Worm (Caenorhabditis elegans) whole organism, late embryonic: ENCODE measurements around the gene ced-7.

Experiments
- F13H6.1 ChIP-seq: sonication (generic microtip); optimal IDR thresholded peaks from 2 replicates; lab custom pipeline; 2016; ENCODE audit warnings: missing genetic modification characterization, missing compliant biosample characterization
- K02D7.2 ChIP-seq: sonication (generic microtip); optimal IDR thresholded peaks from 2 replicates; lab custom pipeline; 2017; ENCODE audit warnings: mild to moderate bottlenecking, missing genetic modification characterization, missing compliant biosample characterization
- K09A11.1 ChIP-seq: sonication (generic microtip); optimal IDR thresholded peaks from 2 replicates; lab custom pipeline; 2017; ENCODE audit warnings: antibody characterized with exemption, mild to moderate bottlenecking, missing genetic modification characterization, missing compliant biosample characterization; ENCODE audit not compliant: insufficient read depth
- T23F11.4 ChIP-seq: fragments of 200-800 bp; sonication (Bioruptor generic); optimal IDR thresholded peaks from 2 replicates; lab custom pipeline; 2018; ENCODE audit warnings: mild to moderate bottlenecking, missing genetic modification characterization, missing compliant biosample characterization
- Y22D7AL.16 ChIP-seq: sonication (generic microtip); optimal IDR thresholded peaks from 2 replicates; lab custom pipeline; 2016; ENCODE audit warnings: missing genetic modification characterization, missing compliant biosample characterization
- ahr-1 ChIP-seq: sonication (generic microtip); optimal IDR thresholded peaks from 2 replicates; lab custom pipeline; 2016; ENCODE audit warnings: missing genetic modification characterization, missing compliant biosample characterization
- ama-1 ChIP-seq: fragments of 150-350 bp; optimal IDR thresholded peaks from 2 replicates; lab custom pipeline; 2014
- ceh-14 ChIP-seq: sonication (generic microtip); optimal IDR thresholded peaks from 2 replicates; lab custom pipeline; 2016; ENCODE audit warnings: missing genotype, missing genetic modification characterization, missing compliant biosample characterization
- ceh-18 ChIP-seq: sonication (generic microtip); optimal IDR thresholded peaks from 2 replicates; lab custom pipeline; 2016; ENCODE audit warnings: missing genetic modification characterization, missing compliant biosample characterization
- ceh-19 ChIP-seq: fragments of 200-800 bp; sonication (Bioruptor generic); optimal IDR thresholded peaks from 2 replicates; lab custom pipeline; 2018; ENCODE audit warnings: mild to moderate bottlenecking, missing genetic modification characterization, missing compliant biosample characterization
- ceh-2 ChIP-seq: sonication (generic microtip); optimal IDR thresholded peaks from 2 replicates; lab custom pipeline; 2016; ENCODE audit warnings: missing genotype, missing genetic modification characterization, missing compliant biosample characterization
- ceh-22 ChIP-seq: sonication (generic microtip); optimal IDR thresholded peaks from 2 replicates; lab custom pipeline; 2017; ENCODE audit warnings: missing biosample characterization, missing genetic modification characterization
- ceh-31 ChIP-seq: sonication (generic microtip); optimal IDR thresholded peaks from 2 replicates; lab custom pipeline; 2016; ENCODE audit warnings: missing genetic modification characterization, missing compliant biosample characterization
- ceh-34 ChIP-seq: sonication (generic microtip); optimal IDR thresholded peaks from 2 replicates; lab custom pipeline; 2016; ENCODE audit warnings: mild to moderate bottlenecking, missing genetic modification characterization, missing compliant biosample characterization
- ceh-45 ChIP-seq: fragments of 200-800 bp; sonication (Bioruptor generic); IDR thresholded peaks from 2 replicates; pipeline ENCODE4 v1.3.6; 2022; ENCODE audit warnings: missing genetic modification reagents, missing genetic modification characterization, missing compliant biosample characterization
- che-1 ChIP-seq: sonication (generic microtip); optimal IDR thresholded peaks from 2 replicates; lab custom pipeline; 2016; ENCODE audit warnings: mild to moderate bottlenecking, missing genetic modification characterization, missing compliant biosample characterization
- dmd-4 ChIP-seq: sonication (generic microtip); optimal IDR thresholded peaks from 2 replicates; lab custom pipeline; 2016; ENCODE audit warnings: borderline replicate concordance, missing genetic modification characterization, missing compliant biosample characterization
- dve-1 ChIP-seq: sonication (generic microtip); optimal IDR thresholded peaks from 2 replicates; lab custom pipeline; 2017; ENCODE audit warnings: antibody characterized with exemption, mild to moderate bottlenecking, missing genetic modification characterization, missing compliant biosample characterization
- elt-2 ChIP-seq: sonication (generic microtip); optimal IDR thresholded peaks from 2 replicates; lab custom pipeline; 2016; ENCODE audit warnings: missing genetic modification reagents, missing genetic modification characterization, missing compliant biosample characterization
- eyg-1 ChIP-seq: sonication (generic microtip); optimal IDR thresholded peaks from 2 replicates; lab custom pipeline; 2016; ENCODE audit warnings: missing genotype, missing genetic modification characterization, missing compliant biosample characterization
- fax-1 ChIP-seq: sonication (generic microtip); optimal IDR thresholded peaks from 2 replicates; lab custom pipeline; 2016; ENCODE audit warnings: missing genotype, missing genetic modification characterization, missing compliant biosample characterization
- fkh-6 ChIP-seq: sonication (generic microtip); optimal IDR thresholded peaks from 2 replicates; lab custom pipeline; 2016; ENCODE audit warnings: missing genetic modification characterization, missing compliant biosample characterization
- hlh-13 ChIP-seq: fragments of 200-800 bp; sonication (Bioruptor generic); optimal IDR thresholded peaks from 2 replicates; lab custom pipeline; 2018; ENCODE audit warnings: mild to moderate bottlenecking, missing genetic modification characterization, missing compliant biosample characterization
- hlh-30 ChIP-seq: sonication (generic microtip); optimal IDR thresholded peaks from 2 replicates; lab custom pipeline; 2017; ENCODE audit warnings: antibody characterized with exemption, missing genetic modification characterization, missing compliant biosample characterization; ENCODE audit not compliant: insufficient read depth
- hlh-6 ChIP-seq: sonication (generic microtip); optimal IDR thresholded peaks from 2 replicates; lab custom pipeline; 2016; ENCODE audit warnings: missing genotype, missing genetic modification characterization, missing compliant biosample characterization
- lim-6 ChIP-seq: sonication (generic microtip); optimal IDR thresholded peaks from 2 replicates; lab custom pipeline; 2016; ENCODE audit warnings: missing genetic modification characterization, missing compliant biosample characterization
- lin-11 ChIP-seq: fragments of 200-800 bp; sonication (Bioruptor generic); optimal IDR thresholded peaks from 2 replicates; lab custom pipeline; 2018; ENCODE audit warnings: mild to moderate bottlenecking, missing genetic modification characterization, missing compliant biosample characterization
- madf-2 ChIP-seq: sonication (generic microtip); optimal IDR thresholded peaks from 2 replicates; lab custom pipeline; 2017; ENCODE audit warnings: missing genetic modification characterization, missing compliant biosample characterization
- nfya-1 ChIP-seq: sonication (generic microtip); optimal IDR thresholded peaks from 2 replicates; lab custom pipeline; 2017; ENCODE audit warnings: missing genetic modification characterization, mild to moderate bottlenecking, missing compliant biosample characterization, antibody characterized with exemption, moderate library complexity
- pat-9 ChIP-seq: fragments of 200-800 bp; sonication (Bioruptor generic); optimal IDR thresholded peaks from 2 replicates; lab custom pipeline; 2018; ENCODE audit warnings: mild to moderate bottlenecking, missing genetic modification characterization, moderate library complexity, missing compliant biosample characterization
- pha-2 ChIP-seq: sonication (generic microtip); optimal IDR thresholded peaks from 2 replicates; lab custom pipeline; 2017; ENCODE audit warnings: mild to moderate bottlenecking, missing genetic modification characterization, missing compliant biosample characterization
- pha-4 ChIP-seq: fragments of 150-350 bp; optimal IDR thresholded peaks from 2 replicates; lab custom pipeline; 2018; ENCODE audit warnings: missing biosample characterization, missing genetic modification reagents, missing genetic modification characterization
- pqm-1 ChIP-seq: sonication (generic microtip); optimal IDR thresholded peaks from 2 replicates; lab custom pipeline; 2016; ENCODE audit warnings: missing genetic modification characterization, missing compliant biosample characterization
- pros-1 ChIP-seq: fragments of 150-350 bp; optimal IDR thresholded peaks from 2 replicates; lab custom pipeline; 2014; ENCODE audit warnings: missing biosample characterization, missing genetic modification reagents, missing genetic modification characterization
- ref-2 ChIP-seq: sonication (generic microtip); optimal IDR thresholded peaks from 2 replicates; lab custom pipeline; 2016; ENCODE audit warnings: missing genetic modification characterization, missing compliant biosample characterization
- tbx-2 ChIP-seq: sonication (generic microtip); optimal IDR thresholded peaks from 2 replicates; lab custom pipeline; 2016; ENCODE audit warnings: missing genetic modification characterization, missing compliant biosample characterization
- tbx-7 ChIP-seq: sonication (generic microtip); optimal IDR thresholded peaks from 2 replicates; lab custom pipeline; 2016; ENCODE audit warnings: missing genotype, missing genetic modification characterization, missing compliant biosample characterization
- ttx-3 ChIP-seq: sonication (generic microtip); optimal IDR thresholded peaks from 2 replicates; lab custom pipeline; 2016; ENCODE audit warnings: missing genetic modification reagents, missing genetic modification characterization, missing compliant biosample characterization
- unc-3 ChIP-seq, 2 experiments: fragments of 200-800 bp in 1 of 2; sonication (Bioruptor generic) in 1 of 2; sonication (generic microtip) in 1 of 2; conservative IDR thresholded peaks in 1 of 2; optimal IDR thresholded peaks in 1 of 2; 2 replicates each; pipeline versions ENCODE4 v1.3.6 to Lab custom; 2016 to 2022; ENCODE audit warnings: missing compliant biosample characterization in 2 of 2, missing genetic modification characterization in 2 of 2, missing genetic modification reagents in 1 of 2
- unc-42 ChIP-seq: sonication (generic microtip); optimal IDR thresholded peaks from 2 replicates; lab custom pipeline; 2016; ENCODE audit warnings: missing genotype, missing genetic modification characterization, missing compliant biosample characterization
- unc-55 ChIP-seq: sonication (generic microtip); optimal IDR thresholded peaks from 2 replicates; lab custom pipeline; 2017; ENCODE audit warnings: missing biosample characterization, missing genetic modification reagents, missing genetic modification characterization
- zip-5 ChIP-seq: sonication (generic microtip); optimal IDR thresholded peaks from 2 replicates; lab custom pipeline; 2016; ENCODE audit warnings: missing genetic modification characterization, missing compliant biosample characterization
- ztf-16 ChIP-seq: sonication (generic microtip); optimal IDR thresholded peaks from 2 replicates; lab custom pipeline; 2017; ENCODE audit warnings: missing genetic modification characterization, missing compliant biosample characterization

The ced-7 gene

DNA sequence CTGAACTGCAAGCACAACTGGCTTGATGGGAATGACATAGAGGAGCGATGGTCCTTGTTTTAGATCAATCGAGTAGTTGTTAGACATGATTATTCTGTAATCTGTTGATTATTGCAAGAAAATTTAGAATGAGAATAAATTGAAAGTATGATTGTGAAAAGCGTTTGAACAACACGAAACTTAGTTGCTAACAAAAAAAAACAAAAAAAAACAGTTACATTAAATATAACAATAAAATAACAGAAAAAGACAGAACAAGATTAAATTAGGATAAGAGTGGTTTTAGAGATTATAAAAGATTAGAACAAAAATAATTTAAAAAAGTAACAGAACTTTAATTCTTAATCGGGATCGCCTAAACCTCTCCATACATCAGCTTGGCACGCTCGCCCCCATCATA, 16.7 kb downstream of the ced-7 start, which contains the start of gene C48B4.9:
TSS of gene C48B4.9 (minus strand) at position 101 of the 400 bp plus-strand sequence.
- no peak for TF ChIP-seq lin-11
- TF ChIP-seq ceh-14 = no peak
- no peak for TF ChIP-seq elt-2 (tag; lab: Kevin White, UChicago)
- no peak for TF ChIP-seq zip-5 (tag; lab: Kevin White, UChicago)
- no peak for TF ChIP-seq ceh-2 (tag; lab: Kevin White, UChicago)
- no peak for TF ChIP-seq ref-2
- no peak for TF ChIP-seq F13H6.1
- TF ChIP-seq Y22D7AL.16 (tag; lab: Kevin White, UChicago) = no peak
- no peak for TF ChIP-seq ceh-19
- TF ChIP-seq unc-3 (GFP tag; conservative IDR thresholded peaks at IDR 0.05; lab: Robert Waterston, UW) = no peak
- TF ChIP-seq unc-3 (tag; optimal IDR thresholded peaks at IDR 0.05; lab: Kevin White, UChicago) = no peak
- TF ChIP-seq fax-1 = no peak
- no peak for TF ChIP-seq tbx-7 (tag; lab: Kevin White, UChicago)
- TF ChIP-seq ama-1 = no peak
- TF ChIP-seq unc-42 = no peak
- TF ChIP-seq dmd-4 = no peak
- TF ChIP-seq, all 69 proteins: peak for 0

DNA sequence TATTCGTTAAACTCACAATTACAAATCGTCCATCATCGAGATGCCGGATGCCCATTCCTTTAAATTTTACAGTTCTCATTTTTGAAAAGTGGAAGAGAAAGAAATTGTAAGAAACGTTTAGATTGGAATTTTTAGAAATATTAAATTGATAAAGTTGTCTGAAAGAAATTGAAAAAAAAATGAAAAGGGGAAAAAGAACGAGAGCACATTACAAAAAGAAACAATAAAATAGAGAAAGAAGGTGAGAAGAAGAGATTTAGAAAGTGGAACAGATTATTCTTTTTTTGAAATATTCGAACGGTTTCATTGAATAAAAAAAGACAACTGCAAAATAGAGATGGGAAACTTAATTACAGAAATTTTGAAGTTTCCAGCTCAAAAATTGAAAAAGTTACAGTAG, 18.7 kb downstream of the ced-7 start, which contains the start of gene C48B4.8:
TSS of gene C48B4.8 (minus strand) at position 101 of the 400 bp plus-strand sequence.
- TF ChIP-seq lin-11 = no peak
- no peak for TF ChIP-seq pha-4 (tag; lab: Kevin White, UChicago)
- no peak for TF ChIP-seq hlh-13
- TF ChIP-seq ceh-31 (tag; lab: Kevin White, UChicago) = no peak
- no peak for TF ChIP-seq F13H6.1
- TF ChIP-seq lim-6 = no peak
- no peak for TF ChIP-seq K02D7.2 (tag; lab: Kevin White, UChicago)
- TF ChIP-seq hlh-30 = no peak
- TF ChIP-seq ahr-1 (tag; lab: Kevin White, UChicago) = no peak
- TF ChIP-seq K09A11.1 (tag; lab: Kevin White, UChicago) = no peak
- no peak for TF ChIP-seq ceh-2 (tag; lab: Kevin White, UChicago)
- no peak for TF ChIP-seq pat-9 (tag; lab: Kevin White, UChicago)
- TF ChIP-seq ceh-45 = no peak
- no peak for TF ChIP-seq unc-3 (GFP tag; conservative IDR thresholded peaks at IDR 0.05; lab: Robert Waterston, UW)
- TF ChIP-seq unc-3 (tag; optimal IDR thresholded peaks at IDR 0.05; lab: Kevin White, UChicago) = no peak
- TF ChIP-seq ztf-16 (tag; lab: Kevin White, UChicago) = no peak
- TF ChIP-seq dve-1 (tag; lab: Kevin White, UChicago) = no peak

DNA sequence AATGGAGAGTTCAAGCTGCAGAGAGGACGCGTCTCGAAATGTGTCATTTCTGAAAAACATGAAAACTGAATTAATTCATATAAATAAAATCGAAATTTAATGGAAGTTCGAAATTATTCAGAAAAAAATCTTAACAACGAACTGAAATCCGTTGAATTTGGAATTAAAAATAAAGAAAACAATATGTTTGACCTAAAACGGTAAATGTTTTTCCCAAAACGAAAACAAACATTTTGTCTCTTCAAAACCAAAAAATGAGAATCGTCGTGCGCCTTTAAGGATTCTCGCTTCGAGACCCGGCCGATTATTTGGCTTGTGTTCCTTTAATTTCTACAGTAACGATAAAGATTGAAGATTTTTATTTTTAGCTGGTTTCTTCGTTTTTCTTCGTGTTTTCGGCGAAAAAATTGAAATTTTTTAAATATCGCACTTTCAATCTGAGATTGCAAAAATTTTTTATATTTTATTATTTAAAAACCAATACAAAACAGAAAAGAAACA, 20.5 kb downstream of the ced-7 start, which contains the start of gene C48B4.7:
TSS of gene C48B4.7 (minus strand) at position 51 of the 501 bp plus-strand sequence.
- TF ChIP-seq ceh-34 = no peak
- no peak for TF ChIP-seq pros-1 (tag; lab: Kevin White, UChicago)
- TF ChIP-seq tbx-2 = no peak
- TF ChIP-seq hlh-13 = no peak
- TF ChIP-seq pqm-1 = no peak
- TF ChIP-seq nfya-1 = no peak
- TF ChIP-seq pha-2 (tag; lab: Kevin White, UChicago) = no peak
- no peak for TF ChIP-seq K02D7.2 (tag; lab: Kevin White, UChicago)
- TF ChIP-seq ttx-3 = no peak
- no peak for TF ChIP-seq ceh-22 (tag; lab: Kevin White, UChicago)
- TF ChIP-seq ceh-18 (tag; lab: Kevin White, UChicago) = no peak
- TF ChIP-seq unc-55 = no peak
- no peak for TF ChIP-seq T23F11.4
- TF ChIP-seq, all 69 proteins: peak for 0

DNA sequence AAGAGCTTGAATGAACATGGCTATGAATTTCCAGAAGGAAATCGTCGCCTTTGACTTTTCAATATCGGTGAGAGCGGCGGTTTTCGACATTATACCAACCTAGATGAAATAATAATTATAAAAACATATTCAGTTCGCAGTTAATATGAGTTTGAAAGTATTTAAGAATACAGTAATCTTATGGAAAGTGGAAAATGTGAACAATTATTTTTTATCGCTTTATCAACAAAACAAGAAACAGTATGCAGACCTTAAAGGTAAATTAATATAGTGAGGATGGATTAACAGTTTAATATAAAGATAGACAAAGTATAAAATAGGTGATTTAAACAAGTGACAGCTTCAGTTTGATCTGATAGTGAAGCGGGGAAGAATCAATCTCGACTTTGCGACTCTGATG, 21.4 kb downstream of the ced-7 start, which contains the start of gene C48B4.6:
TSS of gene C48B4.6 (minus strand) at position 101 of the 400 bp plus-strand sequence.
- TF ChIP-seq hlh-6 (tag; lab: Kevin White, UChicago) (no peak), che-1 (no peak), hlh-13 (no peak), eyg-1 (tag; lab: Kevin White, UChicago) (no peak), fkh-6 (tag; lab: Kevin White, UChicago) (no peak), madf-2 (tag; lab: Kevin White, UChicago) (no peak), pha-4 (tag; lab: Kevin White, UChicago) (no peak)
